Fruit fly (Drosophila melanogaster) whole organism, pupa: ENCODE data around the gene CG5079.

Source experiments
- CG32121 ChIP-seq: fragments of 200-800 bp; sonication (Bioruptor generic); IDR thresholded peaks from 2 replicates; pipeline ENCODE4 v1.3.6; 2022; ENCODE audit warnings: missing biosample characterization, missing genetic modification characterization
- CG9948 ChIP-seq: fragments of 200-800 bp; sonication (Bioruptor generic); optimal IDR thresholded peaks from 2 replicates; lab custom pipeline; 2018; ENCODE audit warnings: missing biosample characterization, mild to moderate bottlenecking, missing genetic modification characterization, moderate library complexity
- Pif1A ChIP-seq: fragments of 200-800 bp; sonication (Bioruptor generic); optimal IDR thresholded peaks from 3 replicates; lab custom pipeline; 2016; ENCODE audit warnings: missing biosample characterization, missing genetic modification characterization
- Pif1B ChIP-seq: fragments of 200-800 bp; sonication (Bioruptor generic); optimal IDR thresholded peaks from 3 replicates; lab custom pipeline; 2016; ENCODE audit warnings: missing biosample characterization, missing genetic modification characterization

DNA sequence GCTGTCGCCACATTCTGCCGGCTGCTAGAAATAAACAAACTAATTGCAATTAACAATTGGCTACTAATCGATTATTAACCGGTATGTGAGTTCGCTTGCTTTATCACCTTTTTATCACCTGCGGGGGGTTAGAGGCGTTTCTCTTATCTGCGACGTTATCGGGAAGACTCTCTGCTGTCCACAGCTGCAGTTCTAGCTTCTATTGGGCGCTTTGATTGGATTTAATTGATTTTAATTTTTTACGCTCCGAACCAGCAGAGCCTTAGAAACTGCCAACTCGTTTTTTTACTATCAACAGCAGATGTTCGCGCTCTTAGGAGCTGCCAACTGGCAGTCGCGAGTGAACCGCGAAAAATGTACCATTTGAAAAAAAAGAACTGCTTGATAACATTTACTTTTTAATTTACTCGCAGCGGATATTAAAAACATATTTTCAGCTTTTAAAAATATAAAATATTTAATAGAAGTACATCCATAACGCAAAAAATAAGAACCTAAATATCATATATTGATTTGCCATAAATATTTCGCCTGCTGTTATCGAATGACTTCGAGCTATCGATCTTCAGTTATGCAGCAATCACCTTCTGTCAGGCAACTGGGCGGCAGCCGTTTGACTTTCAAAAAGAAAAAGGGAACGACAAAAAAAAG lies 13.3 kb downstream of the CG5079 start, which contains the start of gene Ssadh:
- TF ChIP-seq Pif1A (GFP tag; lab: Kevin White, UChicago) (no peak), CG32121 (GFP tag; lab: Robert Waterston, UW) (no peak), CG9948 (tag; lab: Kevin White, UChicago) (no peak), Pif1B (GFP tag; lab: Kevin White, UChicago) (no peak)
